Worm (Caenorhabditis elegans) whole organism, young adult: Measurements from ENCODE around the gene F18A11.5.

Experiments used
- B0261.1 ChIP-seq: sonication (generic microtip); optimal IDR thresholded peaks from 2 replicates; lab custom pipeline; 2016; ENCODE audit warnings: mild to moderate bottlenecking, missing genetic modification characterization, moderate library complexity, missing compliant biosample characterization
- F49E8.2 ChIP-seq: sonication (generic microtip); optimal IDR thresholded peaks from 3 replicates; lab custom pipeline; 2017; ENCODE audit warnings: missing genetic modification characterization, mild to moderate bottlenecking, missing compliant biosample characterization, antibody characterized with exemption, moderate library complexity; ENCODE audit not compliant: insufficient read depth
- F55B11.4 ChIP-seq: sonication (generic microtip); optimal IDR thresholded peaks from 2 replicates; lab custom pipeline; 2016; ENCODE audit warnings: missing compliant biosample characterization, missing genetic modification characterization, borderline replicate concordance; ENCODE audit not compliant: insufficient read depth
- ceh-100 ChIP-seq: fragments of 200-800 bp; sonication (Bioruptor generic); IDR thresholded peaks from 2 replicates; pipeline ENCODE4 v1.3.6; 2022; ENCODE audit warnings: missing genetic modification reagents, missing genetic modification characterization, missing compliant biosample characterization
- madf-3 ChIP-seq: fragments of 200-800 bp; sonication (Bioruptor generic); IDR thresholded peaks from 2 replicates; pipeline ENCODE4 v1.3.6; 2022; ENCODE audit warnings: missing genetic modification reagents, missing genetic modification characterization, missing compliant biosample characterization
- mcd-1 ChIP-seq: fragments of 200-800 bp; sonication (Bioruptor generic); IDR thresholded peaks from 2 replicates; pipeline ENCODE4 v1.3.6; 2022; ENCODE audit warnings: missing genetic modification reagents, missing genetic modification characterization, missing compliant biosample characterization
- mel-28 ChIP-seq: sonication (generic microtip); optimal IDR thresholded peaks from 2 replicates; lab custom pipeline; 2016; ENCODE audit warnings: borderline replicate concordance, mild to moderate bottlenecking, missing genetic modification characterization, missing compliant biosample characterization
- nhr-120 ChIP-seq: fragments of 200-800 bp; sonication (Bioruptor generic); IDR thresholded peaks from 2 replicates; pipeline ENCODE4 v1.3.6; 2022; ENCODE audit warnings: missing genetic modification characterization, missing compliant biosample characterization
- ztf-22 ChIP-seq: fragments of 200-800 bp; sonication (Bioruptor generic); optimal IDR thresholded peaks from 2 replicates; lab custom pipeline; 2018; ENCODE audit warnings: mild to moderate bottlenecking, missing genetic modification characterization, moderate library complexity, missing compliant biosample characterization

The F18A11.5 gene

DNA sequence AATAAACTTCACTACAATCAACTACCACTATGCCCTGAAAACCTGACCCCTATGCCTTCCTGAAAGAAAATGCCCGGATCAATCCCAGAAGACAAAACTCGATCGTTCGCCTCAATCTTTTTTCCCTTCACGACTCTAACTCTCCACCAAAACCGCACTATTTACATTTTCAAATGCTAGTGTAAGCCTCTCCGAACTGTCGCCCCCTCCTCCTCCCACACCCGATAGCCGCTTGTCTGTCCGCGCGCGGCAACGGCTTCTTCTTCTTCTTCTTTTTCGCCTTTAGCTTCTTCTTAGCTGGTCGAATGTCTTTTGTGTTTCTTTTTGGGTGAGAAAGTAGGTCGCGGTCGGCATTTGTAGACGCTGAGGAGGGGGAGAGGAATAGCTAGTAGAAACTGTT lies 53.9 kb downstream of the F18A11.5 start:
- TF ChIP-seq mcd-1 (GFP tag; lab: Robert Waterston, UW), result no peak
- no peak for TF ChIP-seq F55B11.4 (tag; lab: Kevin White, UChicago)
- TF ChIP-seq mel-28 (tag; lab: Kevin White, UChicago), result no peak
- no peak for TF ChIP-seq F49E8.2 (tag; lab: Kevin White, UChicago)
- TF ChIP-seq B0261.1 (tag; lab: Kevin White, UChicago), result no peak
- no peak for TF ChIP-seq madf-3
- TF ChIP-seq nhr-120 (GFP tag; lab: Robert Waterston, UW), result no peak
- no peak for TF ChIP-seq ztf-22 (GFP tag; lab: Kevin White, UChicago)
- TF ChIP-seq ceh-100 (GFP tag; lab: Robert Waterston, UW), result no peak
